Worm (Caenorhabditis elegans): ENCODE data around the gene F52H3.11.

DNA sequence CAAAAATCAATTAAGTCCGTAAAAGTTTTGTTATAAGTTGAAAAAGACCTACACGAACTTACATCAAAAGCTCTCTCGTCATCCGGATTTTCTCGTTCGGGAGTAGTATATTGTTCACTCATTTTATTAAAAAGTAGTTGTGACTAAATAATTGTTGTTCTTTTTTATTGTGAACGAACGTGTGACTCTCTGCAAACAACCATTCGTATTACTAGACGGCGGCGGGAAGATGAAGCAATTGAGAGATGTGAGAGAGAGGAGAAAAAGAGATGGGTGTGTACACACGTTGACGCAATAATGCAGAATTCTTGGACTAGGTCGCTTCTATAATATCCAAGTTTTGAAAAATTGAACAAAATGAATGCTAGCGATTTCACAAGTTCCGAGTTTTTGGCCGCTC is at the start of gene F52H3.11, which contains the start of gene bath-38:
- TF ChIP-seq mdl-1 (tag; optimal IDR thresholded peaks at IDR 0.05) (no peak), ama-1 (optimal IDR thresholded peaks at IDR 0.05) (no peak), lin-39 (tag; optimal IDR thresholded peaks at IDR 0.05) (peak; percentile 21), nhr-12 (tag; optimal IDR thresholded peaks at IDR 0.05) (no peak), ceh-28 (tag; optimal IDR thresholded peaks at IDR 0.05) (no peak), pqm-1 (tag; optimal IDR thresholded peaks at IDR 0.05) (no peak), unc-62 (GFP tag; optimal IDR thresholded peaks at IDR 0.05) (no peak), ceh-82 (tag; optimal IDR thresholded peaks at IDR 0.05) (no peak)
